Worm (Caenorhabditis elegans) whole organism, L1 larva: Measurements from ENCODE around the gene rab-37.
A peak's percentile ranks its signal among the peaks of the same experiment; 100 is the strongest.

ENCODE experiments used
- C04F5.9 ChIP-seq: sonication (generic microtip); optimal IDR thresholded peaks from 2 replicates; lab custom pipeline; 2016; ENCODE audit warnings: missing genetic modification characterization, missing compliant biosample characterization
- C34B4.2 ChIP-seq: sonication (generic microtip); optimal IDR thresholded peaks from 2 replicates; lab custom pipeline; 2017; ENCODE audit warnings: mild to moderate bottlenecking, missing genetic modification characterization, missing compliant biosample characterization
- aha-1 ChIP-seq: fragments of 150-350 bp; optimal IDR thresholded peaks from 2 replicates; lab custom pipeline; 2014; ENCODE audit warnings: missing biosample characterization, missing genetic modification characterization
- alr-1 ChIP-seq: fragments of 200-800 bp; sonication (Bioruptor generic); optimal IDR thresholded peaks from 2 replicates; lab custom pipeline; 2018; ENCODE audit warnings: borderline replicate concordance, mild to moderate bottlenecking, missing genetic modification characterization, missing compliant biosample characterization
- aly-2 ChIP-seq: fragments of 150-350 bp; optimal IDR thresholded peaks from 2 replicates; lab custom pipeline; 2014; ENCODE audit warnings: missing biosample characterization, missing genetic modification characterization
- blmp-1 ChIP-seq: fragments of 150-350 bp; optimal IDR thresholded peaks from 2 replicates; lab custom pipeline; 2014; ENCODE audit warnings: missing biosample characterization, missing genetic modification characterization
- ceh-63 ChIP-seq: fragments of 200-800 bp; sonication (Bioruptor generic); optimal IDR thresholded peaks from 2 replicates; lab custom pipeline; 2018; ENCODE audit warnings: mild to moderate bottlenecking, missing genetic modification characterization, missing compliant biosample characterization
- ceh-82 ChIP-seq, 3 experiments: fragments of 150-350 bp in 1 of 3; sonication (generic microtip) in 2 of 3; optimal IDR thresholded peaks; 2 replicates each; lab custom pipeline; 2014 to 2017; ENCODE audit warnings: missing biosample characterization in 3 of 3, missing genetic modification characterization in 3 of 3
- dsc-1 ChIP-seq: sonication (generic microtip); optimal IDR thresholded peaks from 2 replicates; lab custom pipeline; 2016; ENCODE audit warnings: mild to moderate bottlenecking, missing genetic modification characterization, missing compliant biosample characterization
- efl-1 ChIP-seq, 4 experiments: fragments of 150-350 bp; optimal IDR thresholded peaks in 3 of 4; peaks in 1 of 4; 1 replicate in 1 of 4; 2 replicates in 3 of 4; lab custom pipeline; 2014; ENCODE audit warnings: missing biosample characterization in 2 of 4, missing genetic modification characterization in 2 of 4, missing genetic modification reagents in 2 of 4
- efl-3 ChIP-seq: fragments of 200-800 bp; sonication (Bioruptor generic); optimal IDR thresholded peaks from 2 replicates; lab custom pipeline; 2018; ENCODE audit warnings: mild to moderate bottlenecking, missing genetic modification characterization, missing compliant biosample characterization
- elt-2 ChIP-seq: sonication (generic microtip); optimal IDR thresholded peaks from 2 replicates; lab custom pipeline; 2016; ENCODE audit warnings: missing genetic modification characterization, mild to moderate bottlenecking, inconsistent platforms, missing compliant biosample characterization, missing genetic modification reagents
- ets-5 ChIP-seq: fragments of 200-800 bp; sonication (Bioruptor generic); IDR thresholded peaks from 2 replicates; pipeline ENCODE4 v1.3.6; 2022; ENCODE audit warnings: missing genetic modification characterization, missing compliant biosample characterization
- fkh-10 ChIP-seq: sonication (generic microtip); optimal IDR thresholded peaks from 2 replicates; lab custom pipeline; 2017; ENCODE audit warnings: missing biosample characterization, missing genetic modification reagents, missing genetic modification characterization
- fkh-4 ChIP-seq: sonication (generic microtip); optimal IDR thresholded peaks from 2 replicates; lab custom pipeline; 2016; ENCODE audit warnings: missing compliant biosample characterization, missing genetic modification characterization, borderline replicate concordance
- fkh-8 ChIP-seq: sonication (generic microtip); optimal IDR thresholded peaks from 2 replicates; lab custom pipeline; 2016; ENCODE audit warnings: mild to moderate bottlenecking, missing genetic modification characterization, missing compliant biosample characterization
- fos-1 ChIP-seq: fragments of 150-350 bp; optimal IDR thresholded peaks from 2 replicates; lab custom pipeline; 2014; ENCODE audit warnings: missing biosample characterization, missing genetic modification characterization
- grh-1 ChIP-seq: fragments of 200-800 bp; sonication (Bioruptor generic); IDR thresholded peaks from 2 replicates; pipeline ENCODE4 v1.3.6; 2022; ENCODE audit warnings: missing genetic modification reagents, missing genetic modification characterization, missing compliant biosample characterization
- hpl-2 ChIP-seq: fragments of 150-350 bp; optimal IDR thresholded peaks from 2 replicates; lab custom pipeline; 2014; ENCODE audit warnings: missing biosample characterization, missing genetic modification reagents, missing genetic modification characterization
- isw-1 ChIP-seq: fragments of 200-800 bp; sonication (Bioruptor generic); IDR thresholded peaks from 2 replicates; pipeline ENCODE4 v1.3.6; 2022; ENCODE audit warnings: missing genetic modification characterization, missing compliant biosample characterization
- lin-14 ChIP-seq: fragments of 200-800 bp; sonication (Bioruptor generic); optimal IDR thresholded peaks from 2 replicates; lab custom pipeline; 2018; ENCODE audit warnings: mild to moderate bottlenecking, missing genetic modification characterization, moderate library complexity, missing compliant biosample characterization
- lin-35 ChIP-seq, 2 experiments: fragments of 150-350 bp; optimal IDR thresholded peaks; 2 replicates each; lab custom pipeline; 2014; ENCODE audit warnings: missing biosample characterization in 2 of 2, missing genetic modification characterization in 2 of 2, missing genetic modification reagents in 2 of 2
- mef-2 ChIP-seq: fragments of 150-350 bp; optimal IDR thresholded peaks from 2 replicates; lab custom pipeline; 2014; ENCODE audit warnings: missing biosample characterization, missing genetic modification characterization
- nhr-11 ChIP-seq: fragments of 150-350 bp; optimal IDR thresholded peaks from 2 replicates; lab custom pipeline; 2014; ENCODE audit warnings: missing biosample characterization, missing genetic modification characterization
- nhr-20 ChIP-seq: sonication (generic microtip); optimal IDR thresholded peaks from 2 replicates; lab custom pipeline; 2016; ENCODE audit warnings: mild to moderate bottlenecking, missing genetic modification characterization, missing compliant biosample characterization
- nhr-237 ChIP-seq: fragments of 150-350 bp; optimal IDR thresholded peaks from 2 replicates; lab custom pipeline; 2014; ENCODE audit warnings: missing biosample characterization, missing genetic modification characterization
- nhr-71 ChIP-seq: sonication (generic microtip); optimal IDR thresholded peaks from 2 replicates; lab custom pipeline; 2016; ENCODE audit warnings: mild to moderate bottlenecking, missing genetic modification characterization, moderate library complexity, missing compliant biosample characterization
- nhr-76 ChIP-seq: sonication (generic microtip); optimal IDR thresholded peaks from 2 replicates; lab custom pipeline; 2017; ENCODE audit warnings: missing biosample characterization, missing genetic modification characterization
- nhr-84 ChIP-seq: sonication (generic microtip); optimal IDR thresholded peaks from 2 replicates; lab custom pipeline; 2017; ENCODE audit warnings: missing biosample characterization, missing genetic modification characterization
- nhr-85 ChIP-seq: sonication (generic microtip); peaks from one replicate; lab custom pipeline; 2016; ENCODE audit warnings: missing genetic modification characterization, inconsistent platforms, missing compliant biosample characterization
- pax-3 ChIP-seq: fragments of 200-800 bp; sonication (Bioruptor generic); optimal IDR thresholded peaks from 2 replicates; lab custom pipeline; 2018; ENCODE audit warnings: mild to moderate bottlenecking, missing genetic modification characterization, moderate library complexity, missing compliant biosample characterization
- pqm-1 ChIP-seq: sonication (generic microtip); optimal IDR thresholded peaks from 3 replicates; lab custom pipeline; 2017; ENCODE audit warnings: missing biosample characterization, missing genetic modification characterization
- skn-1 ChIP-seq: fragments of 150-350 bp; optimal IDR thresholded peaks from 2 replicates; lab custom pipeline; 2014; ENCODE audit warnings: missing biosample characterization, missing genetic modification characterization
- snpc-4 ChIP-seq: fragments of 150-350 bp; optimal IDR thresholded peaks from 2 replicates; lab custom pipeline; 2014; ENCODE audit warnings: missing biosample characterization, missing genetic modification characterization
- sox-4 ChIP-seq: sonication (generic microtip); optimal IDR thresholded peaks from 2 replicates; lab custom pipeline; 2016; ENCODE audit warnings: missing genetic modification characterization, missing compliant biosample characterization
- sup-37 ChIP-seq: fragments of 200-800 bp; sonication (Bioruptor generic); optimal IDR thresholded peaks from 2 replicates; lab custom pipeline; 2018; ENCODE audit warnings: mild to moderate bottlenecking, missing genetic modification characterization, missing compliant biosample characterization
- swsn-7 ChIP-seq: sonication (generic microtip); optimal IDR thresholded peaks from 2 replicates; lab custom pipeline; 2016; ENCODE audit warnings: missing genetic modification characterization, missing compliant biosample characterization
- unc-130 ChIP-seq: fragments of 150-350 bp; optimal IDR thresholded peaks from 2 replicates; lab custom pipeline; 2017; ENCODE audit warnings: missing biosample characterization, missing genetic modification characterization, inconsistent platforms
- unc-30 ChIP-seq: sonication (generic microtip); optimal IDR thresholded peaks from 2 replicates; lab custom pipeline; 2017; ENCODE audit warnings: missing biosample characterization, missing genetic modification characterization
- unc-62 ChIP-seq: fragments of 150-350 bp; optimal IDR thresholded peaks from 2 replicates; lab custom pipeline; 2014; ENCODE audit warnings: missing biosample characterization, missing genetic modification reagents, missing genetic modification characterization
- unc-86 ChIP-seq: sonication (generic microtip); optimal IDR thresholded peaks from 2 replicates; lab custom pipeline; 2016; ENCODE audit warnings: missing genetic modification characterization, missing compliant biosample characterization
- vab-15 ChIP-seq: sonication (generic microtip); optimal IDR thresholded peaks from 2 replicates; lab custom pipeline; 2017; ENCODE audit warnings: missing genotype, mild to moderate bottlenecking, missing genetic modification characterization, missing compliant biosample characterization
- xbp-1 ChIP-seq: sonication (generic microtip); optimal IDR thresholded peaks from 2 replicates; lab custom pipeline; 2016; ENCODE audit warnings: missing genetic modification characterization, missing compliant biosample characterization
- ztf-11 ChIP-seq, 2 experiments: sonication (generic microtip); optimal IDR thresholded peaks; 2 replicates each; lab custom pipeline; 2016 to 2017; ENCODE audit warnings: missing genetic modification characterization in 2 of 2, missing biosample characterization in 1 of 2, missing compliant biosample characterization in 1 of 2

Gene rab-37

DNA sequence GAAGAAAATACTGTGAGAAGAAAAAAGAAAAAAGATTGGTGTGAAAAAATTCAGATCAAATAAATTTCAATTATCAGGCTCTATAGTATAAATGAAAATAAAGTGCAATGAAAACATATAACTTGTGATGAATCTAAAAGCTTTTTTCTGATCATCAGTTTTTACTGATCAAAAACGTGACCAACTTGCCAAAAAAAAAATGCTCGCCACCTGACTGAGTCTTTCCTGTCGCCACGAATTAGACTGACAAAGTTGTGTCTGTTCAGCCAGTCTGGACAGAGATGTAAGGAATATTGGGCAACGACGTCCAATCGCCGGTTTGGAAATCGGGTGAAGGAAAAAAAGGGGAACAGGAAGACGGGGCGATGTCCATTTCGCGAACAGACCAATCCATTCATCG is 16.2 kb downstream of the rab-37 start (continued):
- no peak for TF ChIP-seq swsn-7 (tag; lab: Kevin White, UChicago)
- no peak for TF ChIP-seq efl-1 (optimal IDR thresholded peaks at IDR 0.05; lab: Kevin White, UChicago)
- peak in 1 of 2 experiments; percentile 42 for TF ChIP-seq efl-1 (GFP tag; optimal IDR thresholded peaks at IDR 0.05 in 1 of 2; lab: Kevin White, UChicago)
- no peak for TF ChIP-seq mef-2
- no peak for TF ChIP-seq C04F5.9 (tag; lab: Kevin White, UChicago)
- no peak for TF ChIP-seq snpc-4 (tag; lab: Kevin White, UChicago)
- peak in 1 of 2 experiments; percentile 26 for TF ChIP-seq lin-35 (GFP tag; optimal IDR thresholded peaks at IDR 0.05; lab: Kevin White, UChicago)
- TF ChIP-seq aly-2 (tag; lab: Kevin White, UChicago) = no peak
- TF ChIP-seq ceh-82 (tag; optimal IDR thresholded peaks at IDR 0.05; lab: Kevin White, UChicago) = no peak
- TF ChIP-seq nhr-11 = no peak
- no peak for TF ChIP-seq fos-1
- peak; percentile 59 for TF ChIP-seq xbp-1
- TF ChIP-seq lin-14 (GFP tag; lab: Kevin White, UChicago) = peak; percentile 61
- no peak for TF ChIP-seq unc-30 (tag; lab: Kevin White, UChicago)
- TF ChIP-seq pqm-1 = no peak

- peak; percentile 22 for TF ChIP-seq fkh-8 (tag; lab: Kevin White, UChicago)
- no peak for TF ChIP-seq efl-1 (optimal IDR thresholded peaks at IDR 0.05; lab: Kevin White, UChicago)
- no peak for TF ChIP-seq efl-1 (GFP tag; optimal IDR thresholded peaks at IDR 0.05 in 1 of 2; lab: Kevin White, UChicago)
- TF ChIP-seq efl-3 (GFP tag; lab: Kevin White, UChicago) = no peak
- peak; percentile 48 for TF ChIP-seq lin-14 (GFP tag; lab: Kevin White, UChicago)
- TF ChIP-seq ceh-82 (tag; optimal IDR thresholded peaks at IDR 0.05; lab: Kevin White, UChicago) = peak in 1 of 3 experiments; percentile 26
- TF ChIP-seq unc-62 (GFP tag; lab: Kevin White, UChicago) = no peak
Measured at ce11 chrX:4218174-4218573, 17.5 kb downstream of the rab-37 start, which contains the start of gene W01H2.2. TSS of gene W01H2.2 (minus strand) at chrX:4218458.

DNA sequence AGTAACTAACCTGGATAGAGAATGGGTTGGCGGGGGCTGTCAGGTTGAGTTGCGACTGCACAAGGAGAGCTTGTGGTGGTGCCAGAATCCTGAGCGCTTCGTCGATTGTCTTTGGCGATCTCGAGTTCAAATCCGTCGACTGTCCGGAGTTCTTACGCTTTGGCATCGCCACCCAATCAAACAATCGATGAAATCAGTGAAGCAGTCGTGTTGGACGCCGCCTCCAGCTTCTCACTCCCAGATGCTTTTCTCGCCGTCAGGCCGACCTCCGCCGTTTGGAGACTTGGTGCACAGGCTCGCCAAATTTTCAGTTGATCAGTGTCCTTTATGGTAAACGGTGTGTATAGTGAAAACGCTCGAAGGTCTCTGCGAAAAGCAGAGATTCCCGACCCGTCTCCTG is 18.8 kb downstream of the rab-37 start, which contains the start of the genes F20B6.10 and hpk-1:
Gene F20B6.10, minus strand, starts transcription at position 303 of the 400 bp plus-strand sequence.
Gene hpk-1, minus strand, starts transcription at position 397 of the 400 bp plus-strand sequence.
- no peak for TF ChIP-seq hpl-2 (GFP tag; lab: Kevin White, UChicago)
- TF ChIP-seq xbp-1 = no peak
- no peak for TF ChIP-seq ets-5
- no peak for TF ChIP-seq ztf-11 (tag; optimal IDR thresholded peaks at IDR 0.05; lab: Kevin White, UChicago)
- TF ChIP-seq, all 84 proteins: peak for 0

- no peak for TF ChIP-seq vab-15 (tag; lab: Kevin White, UChicago)
- TF ChIP-seq unc-86 (tag; lab: Kevin White, UChicago) = no peak
- TF ChIP-seq pax-3 (tag; lab: Kevin White, UChicago) = no peak
- TF ChIP-seq aly-2 (tag; lab: Kevin White, UChicago) = no peak
- no peak for TF ChIP-seq C34B4.2
- no peak for TF ChIP-seq efl-1 (optimal IDR thresholded peaks at IDR 0.05; lab: Kevin White, UChicago)
- TF ChIP-seq efl-1 (GFP tag; optimal IDR thresholded peaks at IDR 0.05 in 1 of 2; lab: Kevin White, UChicago) = peak in 1 of 2 experiments; percentile 42
- TF ChIP-seq nhr-71 (tag; lab: Kevin White, UChicago) = peak; percentile 11
- no peak for TF ChIP-seq nhr-76 (tag; lab: Kevin White, UChicago)
- TF ChIP-seq xbp-1 = no peak
- no peak for TF ChIP-seq isw-1
- TF ChIP-seq swsn-7 (tag; lab: Kevin White, UChicago) = no peak
- TF ChIP-seq alr-1 (tag; lab: Kevin White, UChicago) = no peak
- TF ChIP-seq fkh-8 (tag; lab: Kevin White, UChicago) = no peak
- no peak for TF ChIP-seq nhr-85 (tag; lab: Kevin White, UChicago)
- peak; percentile 33 for TF ChIP-seq lin-14 (GFP tag; lab: Kevin White, UChicago)
- TF ChIP-seq nhr-20 (tag; lab: Kevin White, UChicago) = peak; percentile 31
- peak; percentile 52 for TF ChIP-seq elt-2 (tag; lab: Kevin White, UChicago)
- TF ChIP-seq fkh-10 (GFP tag; lab: Kevin White, UChicago) = no peak
- no peak for TF ChIP-seq fkh-4 (tag; lab: Kevin White, UChicago)
- no peak for TF ChIP-seq unc-30 (tag; lab: Kevin White, UChicago)
- TF ChIP-seq unc-130 (tag; lab: Kevin White, UChicago) = no peak
- no peak for TF ChIP-seq skn-1
- TF ChIP-seq nhr-84 = no peak
- no peak for TF ChIP-seq dsc-1 (tag; lab: Kevin White, UChicago)
- no peak for TF ChIP-seq sup-37 (GFP tag; lab: Kevin White, UChicago)
- peak; percentile 19 for TF ChIP-seq blmp-1 (tag; lab: Kevin White, UChicago)
- TF ChIP-seq mef-2 = no peak
- no peak for TF ChIP-seq grh-1 (GFP tag; lab: Robert Waterston, UW)
- TF ChIP-seq ceh-63 (GFP tag; lab: Kevin White, UChicago) = no peak
- TF ChIP-seq aha-1 (tag; lab: Kevin White, UChicago) = no peak
- TF ChIP-seq nhr-237 (tag; lab: Kevin White, UChicago) = no peak
- TF ChIP-seq sox-4 (tag; lab: Kevin White, UChicago) = no peak
Measured at ce11 chrX:4215500-4216107, 20.0 kb downstream of the rab-37 start.
